Worm (Caenorhabditis elegans) whole organism, late embryonic: ENCODE results near the gene C25F9.12.

Experiments used
- C08G9.2 ChIP-seq: sonication (generic microtip); optimal IDR thresholded peaks from 2 replicates; lab custom pipeline; 2016; ENCODE audit warnings: mild to moderate bottlenecking, missing genetic modification characterization, moderate library complexity, missing compliant biosample characterization
- F13H6.1 ChIP-seq: sonication (generic microtip); optimal IDR thresholded peaks from 2 replicates; lab custom pipeline; 2016; ENCODE audit warnings: missing genetic modification characterization, missing compliant biosample characterization
- ceh-2 ChIP-seq: sonication (generic microtip); optimal IDR thresholded peaks from 2 replicates; lab custom pipeline; 2016; ENCODE audit warnings: missing genotype, missing genetic modification characterization, missing compliant biosample characterization
- nhr-11 ChIP-seq: fragments of 150-350 bp; optimal IDR thresholded peaks from 2 replicates; lab custom pipeline; 2014; ENCODE audit warnings: missing biosample characterization, missing genetic modification characterization

DNA sequence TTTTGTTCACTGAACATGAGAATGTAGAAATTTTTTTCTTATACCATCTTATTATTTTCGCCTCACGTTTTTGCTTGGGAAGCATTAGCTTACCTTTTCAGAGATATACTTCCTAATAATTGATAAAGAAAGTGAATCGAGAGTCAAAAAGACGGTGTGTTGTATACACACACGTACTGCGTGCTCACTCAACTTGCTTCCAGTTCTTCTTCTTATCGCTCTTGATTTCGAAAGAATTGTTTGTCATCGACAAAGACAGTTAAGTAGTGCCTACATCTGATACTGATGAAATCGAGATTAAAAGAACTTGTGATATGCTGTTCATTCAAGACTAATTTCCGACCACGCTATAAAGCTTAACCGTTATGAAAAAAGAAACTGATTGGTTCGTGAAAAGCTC is 7.9 kb upstream of the C25F9.12 start, which contains the start of gene C25F9.5:
- TF ChIP-seq F13H6.1 (tag; lab: Kevin White, UChicago) (no peak), C08G9.2 (no peak), nhr-11 (tag; lab: Kevin White, UChicago) (no peak), ceh-2 (tag; lab: Kevin White, UChicago) (no peak)
